Worm (Caenorhabditis elegans): ENCODE measurements around the gene K04E7.1.

Gene K04E7.1

DNA sequence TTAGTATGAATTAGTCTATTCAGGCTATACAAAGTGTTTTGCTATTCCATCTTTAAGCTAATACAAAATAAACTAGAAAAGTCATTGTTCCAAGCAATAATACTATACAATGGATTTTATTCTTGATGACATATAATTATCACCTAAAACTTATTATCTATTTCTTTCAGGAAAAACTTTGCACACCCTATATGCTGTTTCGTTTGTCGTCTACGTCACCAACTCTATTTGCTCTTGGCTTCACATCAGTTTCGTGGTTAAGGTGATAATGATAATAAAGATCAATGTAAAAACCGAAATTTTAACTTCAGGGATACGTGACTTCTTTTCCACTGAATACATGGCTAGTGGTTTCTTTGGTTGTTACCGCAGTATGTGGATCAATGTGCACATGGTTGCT lies 650 bp downstream of the K04E7.1 start:
- TF ChIP-seq ama-1 (optimal IDR thresholded peaks at IDR 0.05): no peak
- no peak for TF ChIP-seq sea-1 (GFP tag; conservative IDR thresholded peaks at IDR 0.05)
- no peak for TF ChIP-seq hmbx-1 (tag; optimal IDR thresholded peaks at IDR 0.05)
- TF ChIP-seq tra-4 (tag; optimal IDR thresholded peaks at IDR 0.05): no peak
- TF ChIP-seq hmg-4 (GFP tag; optimal IDR thresholded peaks at IDR 0.05): no peak
- TF ChIP-seq scrt-1 (GFP tag; IDR thresholded peaks at IDR 0.05): no peak
- no peak for TF ChIP-seq F13C5.2 (tag; optimal IDR thresholded peaks at IDR 0.05)
- TF ChIP-seq pes-1 (GFP tag; IDR thresholded peaks at IDR 0.05): no peak
- TF ChIP-seq B0310.2 (tag; optimal IDR thresholded peaks at IDR 0.05): no peak
- TF ChIP-seq ets-7 (tag; optimal IDR thresholded peaks at IDR 0.05): no peak
- TF ChIP-seq hnd-1 (tag; optimal IDR thresholded peaks at IDR 0.05): no peak
- no peak for TF ChIP-seq tbx-37 (GFP tag; conservative IDR thresholded peaks at IDR 0.05)
- no peak for TF ChIP-seq ceh-13 (GFP tag; optimal IDR thresholded peaks at IDR 0.05)
- no peak for TF ChIP-seq tbx-11 (GFP tag; IDR thresholded peaks at IDR 0.05)
- TF ChIP-seq ceh-36 (tag; optimal IDR thresholded peaks at IDR 0.05): no peak
- TF ChIP-seq flt-1 (GFP tag; IDR thresholded peaks at IDR 0.05): no peak
- TF ChIP-seq aly-1 (tag; optimal IDR thresholded peaks at IDR 0.05): no peak

DNA sequence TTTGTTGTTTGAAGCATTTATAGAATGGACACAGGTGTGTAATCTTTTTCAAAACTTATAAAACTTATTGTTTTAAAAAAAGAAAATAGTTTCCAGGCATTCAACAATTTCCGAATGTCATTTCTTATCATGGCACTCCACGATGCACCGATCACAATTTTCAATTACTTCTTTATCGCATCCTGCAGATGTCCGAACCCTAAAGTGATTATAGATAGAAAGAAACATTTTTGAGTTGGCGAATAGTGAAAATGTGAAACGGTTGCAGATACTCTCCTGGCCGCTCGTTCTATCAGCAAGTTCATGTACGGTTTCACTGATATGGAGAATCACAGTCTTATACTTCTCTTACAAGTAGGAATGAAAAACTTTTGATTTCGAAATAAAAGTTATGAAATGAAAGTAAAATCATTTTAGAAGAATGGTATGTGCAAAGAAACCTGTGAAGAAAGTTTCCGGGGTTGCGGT lies 1.2 kb downstream of the K04E7.1 start, which contains the start of gene C15B12.2:
C15B12.2 (plus strand) TSS at position 418 of the 468 bp plus-strand sequence.
- TF ChIP-seq sea-1 (GFP tag; conservative IDR thresholded peaks at IDR 0.05) (no peak), tbx-37 (GFP tag; conservative IDR thresholded peaks at IDR 0.05) (no peak), hmbx-1 (tag; optimal IDR thresholded peaks at IDR 0.05) (no peak), aly-1 (tag; optimal IDR thresholded peaks at IDR 0.05) (no peak), B0310.2 (tag; optimal IDR thresholded peaks at IDR 0.05) (no peak), scrt-1 (GFP tag; IDR thresholded peaks at IDR 0.05) (no peak), tra-4 (tag; optimal IDR thresholded peaks at IDR 0.05) (no peak), ama-1 (optimal IDR thresholded peaks at IDR 0.05) (no peak), ceh-13 (GFP tag; optimal IDR thresholded peaks at IDR 0.05) (no peak), tbx-11 (GFP tag; IDR thresholded peaks at IDR 0.05) (no peak), flt-1 (GFP tag; IDR thresholded peaks at IDR 0.05) (no peak), F13C5.2 (tag; optimal IDR thresholded peaks at IDR 0.05) (no peak)

DNA sequence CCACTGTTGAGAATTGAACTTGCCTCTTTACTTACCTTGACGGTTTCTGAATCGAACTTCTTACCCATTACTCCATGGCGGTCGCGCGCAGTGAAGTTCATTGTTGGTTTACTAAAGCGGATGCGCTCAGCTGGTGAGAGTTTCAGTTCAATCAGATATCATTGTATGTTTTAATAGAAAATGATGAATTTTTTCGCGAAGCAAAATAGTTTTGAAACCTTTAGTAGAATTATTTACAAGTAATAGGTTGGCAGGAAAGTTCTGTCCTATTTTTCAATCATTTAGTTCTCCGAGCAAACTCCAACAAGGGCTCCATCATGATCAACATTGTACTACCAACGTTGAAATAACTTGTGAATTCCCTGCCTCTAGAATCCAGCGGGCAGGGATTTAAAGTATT lies 5.6 kb downstream of the K04E7.1 start, which contains the start of gene C15B12.3:
C15B12.3 (minus strand) TSS at position 101 of the 400 bp plus-strand sequence.
- TF ChIP-seq pes-1 (GFP tag; IDR thresholded peaks at IDR 0.05): no peak
- no peak for TF ChIP-seq ama-1 (optimal IDR thresholded peaks at IDR 0.05)
- no peak for TF ChIP-seq B0310.2 (tag; optimal IDR thresholded peaks at IDR 0.05)

DNA sequence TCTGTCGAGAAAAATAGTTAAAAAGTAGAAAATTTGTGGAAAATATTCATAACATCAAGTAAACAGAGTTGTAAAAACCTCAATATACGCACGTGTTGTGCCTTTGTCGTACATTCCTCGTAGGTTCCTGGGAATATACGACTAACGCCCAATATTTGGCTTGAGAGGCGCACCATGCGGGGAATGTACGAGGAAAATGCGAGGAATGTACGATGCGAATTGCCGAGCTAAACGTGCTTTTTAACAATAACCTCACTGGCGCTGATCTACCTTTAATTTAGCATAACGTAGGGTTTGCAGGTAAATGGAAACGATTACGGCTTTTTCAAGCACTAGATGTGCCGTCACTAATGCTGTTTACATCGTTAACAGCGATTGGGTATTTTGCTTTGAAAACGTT lies 6.7 kb downstream of the K04E7.1 start, which contains the start of gene C15B12.9:
C15B12.9 (plus strand) TSS at position 301 of the 400 bp plus-strand sequence.
- TF ChIP-seq ama-1 (optimal IDR thresholded peaks at IDR 0.05): no peak

DNA sequence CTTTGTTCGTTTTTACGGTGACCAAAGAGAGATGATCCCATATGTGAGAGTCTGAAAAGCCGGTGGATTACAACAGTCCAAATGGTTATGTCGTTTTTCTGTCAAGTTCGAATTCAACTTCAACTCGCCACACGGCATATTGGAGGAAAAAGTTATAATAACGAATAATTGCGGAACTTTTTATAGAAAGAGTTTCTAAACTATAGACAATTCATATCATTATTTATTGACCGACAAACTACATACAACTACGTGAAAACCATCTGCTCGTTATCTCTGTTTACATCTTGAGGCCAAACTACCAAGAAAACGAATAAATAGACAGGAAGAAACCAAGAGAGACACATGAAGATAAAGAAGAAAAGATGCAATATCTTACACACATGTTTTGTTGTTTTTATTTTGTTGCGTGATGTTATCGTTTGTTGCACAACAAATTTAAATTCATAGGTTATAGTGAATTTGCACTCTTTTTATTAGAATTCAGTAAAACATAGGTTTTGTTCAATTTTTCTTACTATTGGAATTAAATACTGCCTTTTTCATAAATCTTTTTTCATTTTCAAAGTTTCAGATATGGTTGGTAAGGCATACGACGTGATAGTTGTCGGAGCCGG lies 12.0 kb downstream of the K04E7.1 start, which contains the start of the genes C15B12.4 and C15B12.8:
C15B12.4 (minus strand) TSS at position 51 of the 617 bp plus-strand sequence.
C15B12.8 (plus strand) TSS at position 567 of the 617 bp plus-strand sequence.
- TF ChIP-seq hmbx-1 (tag; optimal IDR thresholded peaks at IDR 0.05): no peak
- no peak for TF ChIP-seq hnd-1 (tag; optimal IDR thresholded peaks at IDR 0.05)
- TF ChIP-seq hmg-4 (GFP tag; optimal IDR thresholded peaks at IDR 0.05): no peak
- TF ChIP-seq ama-1 (optimal IDR thresholded peaks at IDR 0.05): no peak
- TF ChIP-seq scrt-1 (GFP tag; IDR thresholded peaks at IDR 0.05): no peak
- TF ChIP-seq F13C5.2 (tag; optimal IDR thresholded peaks at IDR 0.05): no peak
- no peak for TF ChIP-seq pes-1 (GFP tag; IDR thresholded peaks at IDR 0.05)
- no peak for TF ChIP-seq B0310.2 (tag; optimal IDR thresholded peaks at IDR 0.05)
- TF ChIP-seq tbx-37 (GFP tag; conservative IDR thresholded peaks at IDR 0.05): no peak
- no peak for TF ChIP-seq ets-7 (tag; optimal IDR thresholded peaks at IDR 0.05)
- no peak for TF ChIP-seq tbx-11 (GFP tag; IDR thresholded peaks at IDR 0.05)

DNA sequence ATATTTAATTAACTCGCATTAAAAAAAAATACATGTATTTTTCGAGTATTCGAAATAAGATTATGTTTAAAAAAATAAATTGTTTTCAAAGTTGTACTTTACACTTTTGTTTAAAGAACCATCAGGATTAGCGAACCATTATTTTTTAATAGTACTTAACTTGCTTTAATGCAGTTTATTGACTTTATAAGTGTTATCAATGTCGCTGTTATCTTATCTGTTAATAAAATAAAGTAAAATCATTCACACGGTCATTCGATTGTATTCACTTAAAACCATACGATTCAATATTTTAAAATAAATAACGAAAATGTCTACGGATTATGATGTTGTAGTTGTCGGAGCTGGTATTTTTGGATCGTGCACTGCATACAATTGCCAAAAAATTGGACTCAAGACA lies 14.7 kb downstream of the K04E7.1 start, which contains the start of gene C15B12.1:
C15B12.1 (plus strand) TSS at position 271 of the 400 bp plus-strand sequence.
- no peak for TF ChIP-seq hmbx-1 (tag; optimal IDR thresholded peaks at IDR 0.05)
- TF ChIP-seq tra-4 (tag; optimal IDR thresholded peaks at IDR 0.05): no peak
- TF ChIP-seq aly-1 (tag; optimal IDR thresholded peaks at IDR 0.05): no peak
- no peak for TF ChIP-seq sea-1 (GFP tag; conservative IDR thresholded peaks at IDR 0.05)
- TF ChIP-seq hmg-4 (GFP tag; optimal IDR thresholded peaks at IDR 0.05): no peak

DNA sequence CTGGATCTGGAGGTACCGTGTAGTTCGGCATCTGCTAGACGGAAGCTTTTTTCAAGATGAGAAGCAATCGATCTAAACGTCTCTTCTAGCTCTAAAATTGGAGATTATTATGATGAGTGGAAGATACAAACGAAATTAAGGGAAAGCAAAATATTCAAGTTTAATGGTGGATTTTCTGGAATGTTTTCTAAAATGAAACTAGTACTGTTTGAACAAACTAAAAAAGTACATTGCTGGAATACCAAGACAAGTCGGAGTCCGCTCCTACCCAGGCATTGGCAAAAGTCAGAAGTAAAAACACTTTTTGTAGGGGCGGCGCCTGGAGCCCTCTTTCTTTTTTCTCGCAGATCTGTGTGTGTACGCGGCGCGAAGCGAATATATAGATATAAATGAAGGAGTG lies 23.0 kb downstream of the K04E7.1 start, which contains the start of gene gar-1:
gar-1 (minus strand) TSS at position 101 of the 400 bp plus-strand sequence.
- TF ChIP-seq B0310.2 (tag; optimal IDR thresholded peaks at IDR 0.05): no peak
- TF ChIP-seq tra-4 (tag; optimal IDR thresholded peaks at IDR 0.05): no peak
- TF ChIP-seq hmg-4 (GFP tag; optimal IDR thresholded peaks at IDR 0.05): no peak
- no peak for TF ChIP-seq flt-1 (GFP tag; IDR thresholded peaks at IDR 0.05)
- no peak for TF ChIP-seq F13C5.2 (tag; optimal IDR thresholded peaks at IDR 0.05)
- no peak for TF ChIP-seq ceh-13 (GFP tag; optimal IDR thresholded peaks at IDR 0.05)
- TF ChIP-seq ceh-36 (tag; optimal IDR thresholded peaks at IDR 0.05): no peak
- TF ChIP-seq sea-1 (GFP tag; conservative IDR thresholded peaks at IDR 0.05): no peak
- no peak for TF ChIP-seq hmbx-1 (tag; optimal IDR thresholded peaks at IDR 0.05)
- no peak for TF ChIP-seq tbx-37 (GFP tag; conservative IDR thresholded peaks at IDR 0.05)
- no peak for TF ChIP-seq ets-7 (tag; optimal IDR thresholded peaks at IDR 0.05)
- TF ChIP-seq aly-1 (tag; optimal IDR thresholded peaks at IDR 0.05): no peak
- TF ChIP-seq ama-1 (optimal IDR thresholded peaks at IDR 0.05): no peak
- TF ChIP-seq hnd-1 (tag; optimal IDR thresholded peaks at IDR 0.05): no peak
- no peak for TF ChIP-seq scrt-1 (GFP tag; IDR thresholded peaks at IDR 0.05)
- no peak for TF ChIP-seq tbx-11 (GFP tag; IDR thresholded peaks at IDR 0.05)

DNA sequence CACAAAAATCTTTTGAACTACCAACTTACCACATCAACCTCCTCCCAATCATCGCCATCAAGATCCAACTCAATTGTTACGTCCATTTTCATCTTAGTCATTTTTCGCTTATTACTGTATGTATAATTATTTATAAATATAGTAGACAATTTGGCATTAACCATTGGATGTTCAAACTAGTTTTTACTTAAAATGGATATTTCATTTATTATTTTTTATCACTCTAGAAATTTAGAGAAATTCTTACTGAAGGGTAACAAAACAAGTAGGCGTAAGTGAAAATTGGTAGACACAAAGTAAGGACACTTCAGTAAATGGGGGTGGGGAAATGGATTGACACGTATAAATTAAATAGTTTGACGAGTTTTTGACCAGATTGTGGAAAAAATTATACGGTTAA lies 37.9 kb downstream of the K04E7.1 start, which contains the start of gene actl-1:
actl-1 (minus strand) TSS at position 101 of the 400 bp plus-strand sequence.
- TF ChIP-seq flt-1 (GFP tag; IDR thresholded peaks at IDR 0.05): no peak
- no peak for TF ChIP-seq ets-7 (tag; optimal IDR thresholded peaks at IDR 0.05)
- no peak for TF ChIP-seq scrt-1 (GFP tag; IDR thresholded peaks at IDR 0.05)
- no peak for TF ChIP-seq ama-1 (optimal IDR thresholded peaks at IDR 0.05)
- no peak for TF ChIP-seq F13C5.2 (tag; optimal IDR thresholded peaks at IDR 0.05)
- TF ChIP-seq hmbx-1 (tag; optimal IDR thresholded peaks at IDR 0.05): no peak
- TF ChIP-seq hnd-1 (tag; optimal IDR thresholded peaks at IDR 0.05): no peak
- TF ChIP-seq aly-1 (tag; optimal IDR thresholded peaks at IDR 0.05): no peak
- no peak for TF ChIP-seq hmg-4 (GFP tag; optimal IDR thresholded peaks at IDR 0.05)
- no peak for TF ChIP-seq pes-1 (GFP tag; IDR thresholded peaks at IDR 0.05)
- TF ChIP-seq ceh-36 (tag; optimal IDR thresholded peaks at IDR 0.05): no peak
- TF ChIP-seq tra-4 (tag; optimal IDR thresholded peaks at IDR 0.05): no peak
- TF ChIP-seq ceh-13 (GFP tag; optimal IDR thresholded peaks at IDR 0.05): no peak

Data from whole organism, early embryonic.